Fruit fly (Drosophila melanogaster) whole organism, wandering third instar larva: ENCODE measurements around the gene mof.

Experiments used
- Abd-B ChIP-seq: fragments of >200 bp; optimal IDR thresholded peaks from 2 replicates; lab custom pipeline; 2017; ENCODE audit warnings: missing biosample characterization, missing genetic modification characterization
- CG32264 ChIP-seq: fragments of 200-800 bp; sonication (Bioruptor generic); optimal IDR thresholded peaks from 2 replicates; lab custom pipeline; 2016; ENCODE audit warnings: missing biosample characterization, missing genetic modification characterization
- CG9705 ChIP-seq: fragments of 200-800 bp; sonication (Bioruptor generic); optimal IDR thresholded peaks from 2 replicates; lab custom pipeline; 2018; ENCODE audit warnings: missing biosample characterization, mild to moderate bottlenecking, missing genetic modification characterization
- CrebA ChIP-seq: fragments of 200-800 bp; sonication (Bioruptor generic); optimal IDR thresholded peaks from 2 replicates; lab custom pipeline; 2016; ENCODE audit warnings: missing biosample characterization, mild to moderate bottlenecking, missing genetic modification characterization, borderline replicate concordance
- Dfd ChIP-seq: fragments of >200 bp; optimal IDR thresholded peaks from 2 replicates; lab custom pipeline; 2017; ENCODE audit warnings: missing biosample characterization, missing genetic modification characterization
- Dif ChIP-seq: fragments of 200-275, 200-300 bp; sonication (Bioruptor generic); optimal IDR thresholded peaks from 2 replicates; lab custom pipeline; 2018; ENCODE audit warnings: missing biosample characterization, missing genetic modification characterization; ENCODE audit not compliant: partially characterized antibody
- GATAd ChIP-seq: sonication (Bioruptor generic); optimal IDR thresholded peaks from 2 replicates; lab custom pipeline; 2016; ENCODE audit warnings: missing biosample characterization, missing genetic modification characterization
- HLH106 ChIP-seq: fragments of 200-800 bp; optimal IDR thresholded peaks from 3 replicates; lab custom pipeline; 2019; ENCODE audit warnings: missing biosample characterization, mild to moderate bottlenecking, missing genetic modification characterization, moderate library complexity
- Hnf4 ChIP-seq: fragments of 200-800 bp; sonication (Bioruptor generic); optimal IDR thresholded peaks from 2 replicates; lab custom pipeline; 2016; ENCODE audit warnings: missing biosample characterization, mild to moderate bottlenecking, missing genetic modification characterization
- Hr78 ChIP-seq: fragments of >200 bp; optimal IDR thresholded peaks from 2 replicates; lab custom pipeline; 2017; ENCODE audit warnings: missing biosample characterization, missing genetic modification characterization
- Hr83 ChIP-seq: fragments of 200-300 bp; sonication (Bioruptor generic); optimal IDR thresholded peaks from 2 replicates; lab custom pipeline; 2016; ENCODE audit warnings: missing biosample characterization, mild to moderate bottlenecking, missing genetic modification characterization, moderate library complexity; ENCODE audit not compliant: poor library complexity, severe bottlenecking
- Jra ChIP-seq: sonication (Bioruptor generic); optimal IDR thresholded peaks from 2 replicates; lab custom pipeline; 2016; ENCODE audit warnings: missing biosample characterization, missing genetic modification characterization
- Mio ChIP-seq: sonication (Bioruptor generic); optimal IDR thresholded peaks from 2 replicates; lab custom pipeline; 2016; ENCODE audit warnings: missing biosample characterization, missing genetic modification characterization
- Myc ChIP-seq: fragments of >200 bp; optimal IDR thresholded peaks from 2 replicates; lab custom pipeline; 2017
- N ChIP-seq: fragments of >200 bp; optimal IDR thresholded peaks from 2 replicates; lab custom pipeline; 2018; ENCODE audit warnings: missing biosample characterization, missing external identifiers, missing genetic modification characterization
- OdsH ChIP-seq: fragments of 200-800 bp; sonication (Bioruptor generic); optimal IDR thresholded peaks from 2 replicates; lab custom pipeline; 2016; ENCODE audit warnings: missing biosample characterization, mild to moderate bottlenecking, missing genetic modification characterization
- Rel ChIP-seq, 2 experiments: fragments of 200-800 bp; sonication (Bioruptor generic) in 1 of 2; optimal IDR thresholded peaks; 2 replicates in 1 of 2; 3 replicates in 1 of 2; lab custom pipeline; 2016 to 2019; ENCODE audit warnings: mild to moderate bottlenecking in 2 of 2, missing biosample characterization in 2 of 2, missing genetic modification characterization in 2 of 2, moderate library complexity in 1 of 2
- Sp1 ChIP-seq: fragments of 200-800 bp; sonication (Bioruptor generic); optimal IDR thresholded peaks from 3 replicates; lab custom pipeline; 2019; ENCODE audit warnings: missing biosample characterization, mild to moderate bottlenecking, missing genetic modification characterization, moderate library complexity
- Vsx2 ChIP-seq: fragments of 200-300, 225-300 bp; sonication (Bioruptor generic); optimal IDR thresholded peaks from 2 replicates; lab custom pipeline; 2018; ENCODE audit warnings: missing biosample characterization, missing genetic modification characterization; ENCODE audit not compliant: partially characterized antibody
- br ChIP-seq: fragments of 200-800 bp; sonication (Bioruptor generic); optimal IDR thresholded peaks from 2 replicates; lab custom pipeline; 2016; ENCODE audit warnings: missing biosample characterization, missing genetic modification characterization
- brk ChIP-seq: fragments of 200-800 bp; sonication (Bioruptor generic); optimal IDR thresholded peaks from 2 replicates; lab custom pipeline; 2016; ENCODE audit warnings: missing biosample characterization, mild to moderate bottlenecking, missing genetic modification characterization
- dl ChIP-seq, 2 experiments: fragments of 175-275, 200-275 bp in 1 of 2; fragments of 200-275 bp in 1 of 2; sonication (Bioruptor generic); optimal IDR thresholded peaks; lab custom pipeline; 2018; ENCODE audit warnings: mild to moderate bottlenecking in 2 of 2, missing biosample characterization in 2 of 2, missing genetic modification characterization in 2 of 2, moderate library complexity in 2 of 2; ENCODE audit not compliant: partially characterized antibody in 2 of 2, insufficient read depth in 1 of 2
- dmrt93B ChIP-seq: fragments of 200-800 bp; sonication (Bioruptor generic); optimal IDR thresholded peaks from 2 replicates; lab custom pipeline; 2018; ENCODE audit warnings: missing biosample characterization, mild to moderate bottlenecking, missing genetic modification characterization
- dsf ChIP-seq: sonication (Bioruptor generic); optimal IDR thresholded peaks from 2 replicates; lab custom pipeline; 2016; ENCODE audit warnings: missing biosample characterization, missing genetic modification characterization, borderline replicate concordance
- ey ChIP-seq: fragments of 200-800 bp; sonication (Bioruptor generic); optimal IDR thresholded peaks from 2 replicates; lab custom pipeline; 2016; ENCODE audit warnings: missing biosample characterization, missing genetic modification characterization
- foxo ChIP-seq, 2 experiments: fragments of 200-800 bp; sonication (Bioruptor generic); optimal IDR thresholded peaks; 2 replicates in 1 of 2; 3 replicates in 1 of 2; lab custom pipeline; 2016 to 2017; ENCODE audit warnings: missing biosample characterization in 2 of 2, missing genetic modification characterization in 2 of 2
- fru ChIP-seq: fragments of 200-800 bp; sonication (Bioruptor generic); optimal IDR thresholded peaks from 3 replicates; lab custom pipeline; 2016; ENCODE audit warnings: missing biosample characterization, mild to moderate bottlenecking, missing genetic modification characterization
- h ChIP-seq: fragments of 200-800 bp; sonication (Bioruptor generic); optimal IDR thresholded peaks from 3 replicates; lab custom pipeline; 2016; ENCODE audit warnings: missing biosample characterization, mild to moderate bottlenecking, missing genetic modification characterization
- jim ChIP-seq: fragments of 175-275, 200-325 bp; sonication (Bioruptor generic); optimal IDR thresholded peaks from 2 replicates; lab custom pipeline; 2016; ENCODE audit warnings: missing biosample characterization, mild to moderate bottlenecking, missing genetic modification characterization
- lola ChIP-seq: fragments of >200 bp; optimal IDR thresholded peaks from 2 replicates; lab custom pipeline; 2017; ENCODE audit warnings: missing biosample characterization, missing genetic modification characterization
- pan ChIP-seq: fragments of >200 bp; optimal IDR thresholded peaks from 2 replicates; lab custom pipeline; 2017
- psq ChIP-seq: fragments of 200-800 bp; sonication (Bioruptor generic); optimal IDR thresholded peaks from 3 replicates; lab custom pipeline; 2017; ENCODE audit warnings: missing biosample characterization, mild to moderate bottlenecking, missing genetic modification characterization, moderate library complexity
- rgr ChIP-seq: fragments of 200-800 bp; sonication (Bioruptor generic); optimal IDR thresholded peaks from 3 replicates; lab custom pipeline; 2016; ENCODE audit warnings: missing biosample characterization, mild to moderate bottlenecking, missing genetic modification characterization
- sage ChIP-seq: fragments of 200-800 bp; sonication (Bioruptor generic); optimal IDR thresholded peaks from 2 replicates; lab custom pipeline; 2016; ENCODE audit warnings: missing biosample characterization, mild to moderate bottlenecking, missing genetic modification characterization
- sv ChIP-seq: fragments of 200-800 bp; sonication (Bioruptor generic); optimal IDR thresholded peaks from 3 replicates; lab custom pipeline; 2016; ENCODE audit warnings: missing biosample characterization, missing genetic modification characterization
- tai ChIP-seq: sonication (Bioruptor generic); optimal IDR thresholded peaks from 2 replicates; lab custom pipeline; 2016; ENCODE audit warnings: missing biosample characterization, missing genetic modification characterization
- usp ChIP-seq: fragments of >200 bp; optimal IDR thresholded peaks from 2 replicates; lab custom pipeline; 2017; ENCODE audit warnings: missing biosample characterization, missing genetic modification characterization
- woc ChIP-seq: sonication (Bioruptor generic); optimal IDR thresholded peaks from 2 replicates; lab custom pipeline; 2016; ENCODE audit warnings: missing biosample characterization, mild to moderate bottlenecking, missing genetic modification characterization

Gene mof

dm6 chrX:5900146-5901093, 23.8 kb upstream of the mof start, which contains the start of gene Act5C:
Gene Act5C (plus strand): TSS chrX:5900861.
- TF ChIP-seq Dfd = no peak
- peak; percentile 75 for TF ChIP-seq Jra (GFP tag; lab: Kevin White, UChicago)
- peak; percentile 93 for TF ChIP-seq dmrt93B (GFP tag; lab: Kevin White, UChicago)
- no peak for TF ChIP-seq usp
- TF ChIP-seq sv = peak; percentile 93
- TF ChIP-seq Hr78 (GFP tag; lab: Kevin White, UChicago) = no peak
- peak; percentile 47 for TF ChIP-seq GATAd (GFP tag; lab: Kevin White, UChicago)
- peak; percentile 97 for TF ChIP-seq woc
- TF ChIP-seq Dif = peak; percentile 67
- peak; percentile 94 for TF ChIP-seq CG32264
- TF ChIP-seq foxo (GFP tag; optimal IDR thresholded peaks at IDR 0.05; lab: Kevin White, UChicago) = peak; percentile 87 to 97
- peak; percentile 81 for TF ChIP-seq dsf (GFP tag; lab: Kevin White, UChicago)
- TF ChIP-seq h (GFP tag; lab: Kevin White, UChicago) = peak; percentile 97
- TF ChIP-seq br (GFP tag; lab: Kevin White, UChicago) = peak; percentile 97
- peak; percentile 95 for TF ChIP-seq Hnf4 (GFP tag; lab: Kevin White, UChicago)
- TF ChIP-seq Myc (lab: Kevin White, UChicago) = no peak
- TF ChIP-seq pan (lab: Kevin White, UChicago) = no peak
- TF ChIP-seq Mio (GFP tag; lab: Kevin White, UChicago) = peak; percentile 78
- no peak for TF ChIP-seq Abd-B (GFP tag; lab: Kevin White, UChicago)
- peak; percentile 97 for TF ChIP-seq Sp1 (GFP tag; lab: Kevin White, UChicago)
- TF ChIP-seq ey = peak; percentile 97
- TF ChIP-seq fru (GFP tag; lab: Kevin White, UChicago) = peak; percentile 97
- TF ChIP-seq sage = peak; percentile 95
- TF ChIP-seq jim = no peak
- TF ChIP-seq Rel (GFP tag; optimal IDR thresholded peaks at IDR 0.05; lab: Kevin White, UChicago) = peak; percentile 74
- peak; percentile 81 for TF ChIP-seq Rel (tag; optimal IDR thresholded peaks at IDR 0.05; lab: Kevin White, UChicago)
- TF ChIP-seq rgr (GFP tag; lab: Kevin White, UChicago) = peak; percentile 97
- peak; percentile 92 for TF ChIP-seq CG9705 (GFP tag; lab: Kevin White, UChicago)
- peak; percentile 97 for TF ChIP-seq HLH106 (tag; lab: Kevin White, UChicago)
- TF ChIP-seq CrebA (GFP tag; lab: Kevin White, UChicago) = peak; percentile 91
- TF ChIP-seq Hr83 (GFP tag; lab: Kevin White, UChicago) = peak; percentile 66
- TF ChIP-seq brk (GFP tag; lab: Kevin White, UChicago) = peak; percentile 87
- TF ChIP-seq N (GFP tag; lab: Kevin White, UChicago) = no peak
- TF ChIP-seq psq (GFP tag; lab: Kevin White, UChicago) = peak; percentile 91
- peak in 1 of 2 experiments; percentile 1 for TF ChIP-seq dl (GFP tag; optimal IDR thresholded peaks at IDR 0.05; lab: Kevin White, UChicago; ENCODE audit: insufficient read depth in 1 of 2, partially characterized antibody in 2 of 2)
- peak; percentile 49 for TF ChIP-seq tai (GFP tag; lab: Kevin White, UChicago)
- TF ChIP-seq lola (GFP tag; lab: Kevin White, UChicago) = no peak
- peak; percentile 95 for TF ChIP-seq OdsH (GFP tag; lab: Kevin White, UChicago)
- no peak for TF ChIP-seq Vsx2 (GFP tag; lab: Kevin White, UChicago)
